Worm (Caenorhabditis elegans): ENCODE data around the gene W07G4.8.
A peak's percentile ranks its signal among the peaks of the same experiment; 100 is the strongest.

DNA sequence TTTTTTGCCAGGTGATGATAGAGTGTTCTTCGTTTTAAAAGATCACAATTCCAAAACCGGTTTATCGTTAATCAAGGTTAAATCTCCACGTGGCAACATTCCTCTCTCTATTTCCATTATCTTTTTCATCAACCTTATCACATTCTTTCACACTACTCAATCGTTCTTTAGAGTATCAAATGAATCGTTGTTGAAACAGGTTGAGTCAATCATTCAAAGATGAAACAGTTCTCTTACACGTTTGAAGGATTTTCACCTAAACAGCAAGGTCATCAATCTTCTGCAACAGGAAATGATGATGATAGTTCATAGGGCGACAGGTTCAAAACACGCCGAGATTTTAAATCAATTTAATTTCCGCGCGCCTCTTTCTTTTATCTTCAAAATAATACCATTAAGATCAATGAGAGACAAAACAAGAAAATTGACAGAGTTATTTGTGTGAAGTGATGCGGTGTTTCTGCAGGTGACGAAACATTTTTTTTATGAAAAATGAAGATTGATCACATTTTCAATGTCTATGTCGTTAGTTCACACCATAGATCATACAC is 31.9 kb upstream of the W07G4.8 start:
- TF ChIP-seq ceh-82 (tag; optimal IDR thresholded peaks at IDR 0.05): no peak
- peak; percentile 78 for TF ChIP-seq nhr-25 (tag; optimal IDR thresholded peaks at IDR 0.05; ENCODE audit: borderline replicate concordance, insufficient read depth)
- TF ChIP-seq egl-27 (tag; optimal IDR thresholded peaks at IDR 0.05): no peak
- no peak for TF ChIP-seq daf-16 (GFP tag; optimal IDR thresholded peaks at IDR 0.05)
- peak; percentile 53 for TF ChIP-seq daf-16 (tag; optimal IDR thresholded peaks at IDR 0.05)
- TF ChIP-seq ama-1 (optimal IDR thresholded peaks at IDR 0.05): no peak
- no peak for TF ChIP-seq ztf-11 (tag; optimal IDR thresholded peaks at IDR 0.05)
- TF ChIP-seq ceh-44 (GFP tag; IDR thresholded peaks at IDR 0.05): no peak
- no peak for TF ChIP-seq F10B5.3 (tag; optimal IDR thresholded peaks at IDR 0.05)
- TF ChIP-seq ces-1 (GFP tag; optimal IDR thresholded peaks at IDR 0.05): no peak
- TF ChIP-seq snpc-4 (tag; optimal IDR thresholded peaks at IDR 0.05): no peak
- TF ChIP-seq snpc-1.2 (GFP tag; IDR thresholded peaks at IDR 0.05): no peak
- peak; percentile 78 to 94 for TF ChIP-seq mdl-1 (tag; optimal IDR thresholded peaks at IDR 0.05)
- TF ChIP-seq nhr-6 (tag; optimal IDR thresholded peaks at IDR 0.05): peak; percentile 57
- no peak for TF ChIP-seq nhr-237 (tag; optimal IDR thresholded peaks at IDR 0.05)
